Fruit fly (Drosophila melanogaster) whole organism, wandering third instar larva: ENCODE measurements around the gene CG17378.

ENCODE experiments used
- Abd-B ChIP-seq: fragments of >200 bp; optimal IDR thresholded peaks from 2 replicates; lab custom pipeline; 2017; ENCODE audit warnings: missing biosample characterization, missing genetic modification characterization
- CG32264 ChIP-seq: fragments of 200-800 bp; sonication (Bioruptor generic); optimal IDR thresholded peaks from 2 replicates; lab custom pipeline; 2016; ENCODE audit warnings: missing biosample characterization, missing genetic modification characterization
- woc ChIP-seq: sonication (Bioruptor generic); optimal IDR thresholded peaks from 2 replicates; lab custom pipeline; 2016; ENCODE audit warnings: missing biosample characterization, mild to moderate bottlenecking, missing genetic modification characterization

DNA sequence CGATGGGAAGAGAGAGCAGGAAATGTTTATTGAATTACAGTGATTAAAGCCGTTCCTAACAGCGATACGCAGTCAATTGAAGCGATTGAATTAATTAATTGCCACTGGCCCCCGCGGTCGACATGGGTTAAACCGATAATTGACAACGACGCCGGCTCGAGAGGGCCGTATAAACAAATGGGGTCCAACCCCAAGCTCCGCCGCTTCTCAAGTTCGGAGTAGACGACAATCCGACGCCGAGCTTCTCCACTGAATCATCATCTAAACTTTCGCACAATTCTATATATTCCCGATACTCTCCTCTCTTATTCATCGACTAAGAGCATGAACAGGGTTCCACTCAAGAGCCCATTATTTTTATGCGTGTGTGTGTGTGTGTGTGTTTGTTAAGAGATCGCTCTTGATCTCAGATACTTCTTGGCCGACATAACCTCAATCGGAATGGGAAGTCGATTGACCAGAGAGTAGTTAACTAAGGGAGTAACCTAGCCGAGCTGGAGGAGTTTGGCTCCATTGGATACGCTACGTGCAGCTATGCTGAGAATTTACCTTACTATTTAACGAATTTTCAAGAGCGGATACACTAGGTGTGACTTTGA is 18.1 kb downstream of the CG17378 start:
- no peak for TF ChIP-seq woc (GFP tag; lab: Kevin White, UChicago)
- TF ChIP-seq CG32264 (GFP tag; lab: Kevin White, UChicago) = no peak
- TF ChIP-seq Abd-B = no peak
